Worm (Caenorhabditis elegans) whole organism, L1 larva: Measurements from ENCODE around the gene B0212.3.
A peak's percentile ranks its signal among the peaks of the same experiment; 100 is the strongest.

Experiments used
- C16A3.4 ChIP-seq: fragments of 150-350 bp; optimal IDR thresholded peaks from 2 replicates; lab custom pipeline; 2014; ENCODE audit warnings: missing biosample characterization, missing genetic modification characterization
- C34B4.2 ChIP-seq: sonication (generic microtip); optimal IDR thresholded peaks from 2 replicates; lab custom pipeline; 2017; ENCODE audit warnings: mild to moderate bottlenecking, missing genetic modification characterization, missing compliant biosample characterization
- F16B12.6 ChIP-seq: fragments of 150-350 bp; optimal IDR thresholded peaks from 2 replicates; lab custom pipeline; 2014; ENCODE audit warnings: missing biosample characterization, missing genetic modification characterization
- Y116A8C.19 ChIP-seq: sonication (generic microtip); optimal IDR thresholded peaks from 2 replicates; lab custom pipeline; 2016; ENCODE audit warnings: missing compliant biosample characterization, missing genetic modification characterization, borderline replicate concordance
- alr-1 ChIP-seq: fragments of 200-800 bp; sonication (Bioruptor generic); optimal IDR thresholded peaks from 2 replicates; lab custom pipeline; 2018; ENCODE audit warnings: borderline replicate concordance, mild to moderate bottlenecking, missing genetic modification characterization, missing compliant biosample characterization
- aly-2 ChIP-seq: fragments of 150-350 bp; optimal IDR thresholded peaks from 2 replicates; lab custom pipeline; 2014; ENCODE audit warnings: missing biosample characterization, missing genetic modification characterization
- ceh-8 ChIP-seq: fragments of 200-800 bp; sonication (Bioruptor generic); optimal IDR thresholded peaks from 2 replicates; lab custom pipeline; 2018; ENCODE audit warnings: mild to moderate bottlenecking, missing genetic modification characterization, moderate library complexity, missing compliant biosample characterization
- ceh-82 ChIP-seq, 3 experiments: fragments of 150-350 bp in 1 of 3; sonication (generic microtip) in 2 of 3; optimal IDR thresholded peaks; 2 replicates each; lab custom pipeline; 2014 to 2017; ENCODE audit warnings: missing biosample characterization in 3 of 3, missing genetic modification characterization in 3 of 3
- ceh-88 ChIP-seq: fragments of 200-800 bp; sonication (Bioruptor generic); IDR thresholded peaks from 2 replicates; pipeline ENCODE4 v1.3.6; 2022; ENCODE audit warnings: missing genetic modification characterization, missing compliant biosample characterization
- ceh-90 ChIP-seq: sonication (generic microtip); optimal IDR thresholded peaks from 2 replicates; lab custom pipeline; 2016; ENCODE audit warnings: missing genetic modification characterization, missing compliant biosample characterization
- ces-1 ChIP-seq: fragments of 150-350 bp; optimal IDR thresholded peaks from 2 replicates; lab custom pipeline; 2014; ENCODE audit warnings: missing biosample characterization, missing genetic modification reagents, missing genetic modification characterization
- dpl-1 ChIP-seq, 3 experiments: fragments of 150-350 bp in 2 of 3; sonication (generic microtip) in 1 of 3; optimal IDR thresholded peaks; 2 replicates each; lab custom pipeline; 2014 to 2017; ENCODE audit warnings: missing biosample characterization in 3 of 3, missing genetic modification characterization in 3 of 3, missing genetic modification reagents in 3 of 3
- efl-1 ChIP-seq, 4 experiments: fragments of 150-350 bp; optimal IDR thresholded peaks in 3 of 4; peaks in 1 of 4; 1 replicate in 1 of 4; 2 replicates in 3 of 4; lab custom pipeline; 2014; ENCODE audit warnings: missing biosample characterization in 2 of 4, missing genetic modification characterization in 2 of 4, missing genetic modification reagents in 2 of 4
- efl-3 ChIP-seq: fragments of 200-800 bp; sonication (Bioruptor generic); optimal IDR thresholded peaks from 2 replicates; lab custom pipeline; 2018; ENCODE audit warnings: mild to moderate bottlenecking, missing genetic modification characterization, missing compliant biosample characterization
- elt-2 ChIP-seq: sonication (generic microtip); optimal IDR thresholded peaks from 2 replicates; lab custom pipeline; 2016; ENCODE audit warnings: missing genetic modification characterization, mild to moderate bottlenecking, inconsistent platforms, missing compliant biosample characterization, missing genetic modification reagents
- elt-3 ChIP-seq, 6 experiments: fragments of 150-350 bp in 1 of 6; sonication (generic microtip); optimal IDR thresholded peaks; 2 replicates each; lab custom pipeline; 2017 to 2018; ENCODE audit warnings: missing biosample characterization in 6 of 6, missing genetic modification characterization in 6 of 6, inconsistent platforms in 1 of 6
- fkh-10 ChIP-seq: sonication (generic microtip); optimal IDR thresholded peaks from 2 replicates; lab custom pipeline; 2017; ENCODE audit warnings: missing biosample characterization, missing genetic modification reagents, missing genetic modification characterization
- fkh-4 ChIP-seq: sonication (generic microtip); optimal IDR thresholded peaks from 2 replicates; lab custom pipeline; 2016; ENCODE audit warnings: missing compliant biosample characterization, missing genetic modification characterization, borderline replicate concordance
- fkh-8 ChIP-seq: sonication (generic microtip); optimal IDR thresholded peaks from 2 replicates; lab custom pipeline; 2016; ENCODE audit warnings: mild to moderate bottlenecking, missing genetic modification characterization, missing compliant biosample characterization
- grh-1 ChIP-seq: fragments of 200-800 bp; sonication (Bioruptor generic); IDR thresholded peaks from 2 replicates; pipeline ENCODE4 v1.3.6; 2022; ENCODE audit warnings: missing genetic modification reagents, missing genetic modification characterization, missing compliant biosample characterization
- hlh-17 ChIP-seq: fragments of 200-800 bp; sonication (Bioruptor generic); optimal IDR thresholded peaks from 2 replicates; lab custom pipeline; 2018; ENCODE audit warnings: missing genetic modification characterization, mild to moderate bottlenecking, missing compliant biosample characterization, moderate library complexity, borderline replicate concordance
- hlh-4 ChIP-seq: sonication (generic microtip); optimal IDR thresholded peaks from 2 replicates; lab custom pipeline; 2016; ENCODE audit warnings: mild to moderate bottlenecking, missing genetic modification characterization, missing compliant biosample characterization
- irx-1 ChIP-seq: sonication (generic microtip); optimal IDR thresholded peaks from 2 replicates; lab custom pipeline; 2016; ENCODE audit warnings: missing genetic modification characterization, missing compliant biosample characterization
- isw-1 ChIP-seq: fragments of 200-800 bp; sonication (Bioruptor generic); IDR thresholded peaks from 2 replicates; pipeline ENCODE4 v1.3.6; 2022; ENCODE audit warnings: missing genetic modification characterization, missing compliant biosample characterization
- lin-13 ChIP-seq: fragments of 150-350 bp; optimal IDR thresholded peaks from 2 replicates; lab custom pipeline; 2014; ENCODE audit warnings: missing biosample characterization, missing genetic modification reagents, missing genetic modification characterization
- lin-15B ChIP-seq: fragments of 150-350 bp; sonication (generic microtip); optimal IDR thresholded peaks from 3 replicates; lab custom pipeline; 2014; ENCODE audit warnings: missing biosample characterization, missing genetic modification characterization
- lin-35 ChIP-seq, 2 experiments: fragments of 150-350 bp; optimal IDR thresholded peaks; 2 replicates each; lab custom pipeline; 2014; ENCODE audit warnings: missing biosample characterization in 2 of 2, missing genetic modification characterization in 2 of 2, missing genetic modification reagents in 2 of 2
- lin-39 ChIP-seq: fragments of 150-350 bp; optimal IDR thresholded peaks from 2 replicates; lab custom pipeline; 2014; ENCODE audit warnings: missing biosample characterization, missing genetic modification reagents, missing genetic modification characterization
- mab-9 ChIP-seq: fragments of 200-800 bp; sonication (Bioruptor generic); IDR thresholded peaks from 2 replicates; pipeline ENCODE4 v1.3.6; 2022; ENCODE audit warnings: missing genetic modification reagents, missing genetic modification characterization, missing compliant biosample characterization
- mdl-1 ChIP-seq, 2 experiments: fragments of 150-350 bp; optimal IDR thresholded peaks; 2 replicates each; lab custom pipeline; 2014 to 2017; ENCODE audit warnings: missing biosample characterization in 2 of 2, missing genetic modification characterization in 2 of 2, inconsistent platforms in 1 of 2
- mef-2 ChIP-seq: fragments of 150-350 bp; optimal IDR thresholded peaks from 2 replicates; lab custom pipeline; 2014; ENCODE audit warnings: missing biosample characterization, missing genetic modification characterization
- nhr-11 ChIP-seq: fragments of 150-350 bp; optimal IDR thresholded peaks from 2 replicates; lab custom pipeline; 2014; ENCODE audit warnings: missing biosample characterization, missing genetic modification characterization
- nhr-12 ChIP-seq: sonication (generic microtip); optimal IDR thresholded peaks from 2 replicates; lab custom pipeline; 2017; ENCODE audit warnings: missing biosample characterization, missing genetic modification characterization
- nhr-20 ChIP-seq: sonication (generic microtip); optimal IDR thresholded peaks from 2 replicates; lab custom pipeline; 2016; ENCODE audit warnings: mild to moderate bottlenecking, missing genetic modification characterization, missing compliant biosample characterization
- nhr-237 ChIP-seq: fragments of 150-350 bp; optimal IDR thresholded peaks from 2 replicates; lab custom pipeline; 2014; ENCODE audit warnings: missing biosample characterization, missing genetic modification characterization
- nhr-28 ChIP-seq: fragments of 150-350 bp; optimal IDR thresholded peaks from 2 replicates; lab custom pipeline; 2014; ENCODE audit warnings: missing biosample characterization, missing genetic modification characterization
- nhr-71 ChIP-seq: sonication (generic microtip); optimal IDR thresholded peaks from 2 replicates; lab custom pipeline; 2016; ENCODE audit warnings: mild to moderate bottlenecking, missing genetic modification characterization, moderate library complexity, missing compliant biosample characterization
- nhr-85 ChIP-seq: sonication (generic microtip); peaks from one replicate; lab custom pipeline; 2016; ENCODE audit warnings: missing genetic modification characterization, inconsistent platforms, missing compliant biosample characterization
- pag-3 ChIP-seq: sonication (generic microtip); optimal IDR thresholded peaks from 2 replicates; lab custom pipeline; 2017; ENCODE audit warnings: missing genetic modification characterization, mild to moderate bottlenecking, missing compliant biosample characterization, antibody characterized with exemption, borderline replicate concordance; ENCODE audit not compliant: insufficient read depth
- pax-3 ChIP-seq: fragments of 200-800 bp; sonication (Bioruptor generic); optimal IDR thresholded peaks from 2 replicates; lab custom pipeline; 2018; ENCODE audit warnings: mild to moderate bottlenecking, missing genetic modification characterization, moderate library complexity, missing compliant biosample characterization
- skn-1 ChIP-seq: fragments of 150-350 bp; optimal IDR thresholded peaks from 2 replicates; lab custom pipeline; 2014; ENCODE audit warnings: missing biosample characterization, missing genetic modification characterization
- snpc-4 ChIP-seq: fragments of 150-350 bp; optimal IDR thresholded peaks from 2 replicates; lab custom pipeline; 2014; ENCODE audit warnings: missing biosample characterization, missing genetic modification characterization
- snu-23 ChIP-seq: sonication (generic microtip); optimal IDR thresholded peaks from 2 replicates; lab custom pipeline; 2016; ENCODE audit warnings: missing genetic modification characterization, missing compliant biosample characterization
- sox-4 ChIP-seq: sonication (generic microtip); optimal IDR thresholded peaks from 2 replicates; lab custom pipeline; 2016; ENCODE audit warnings: missing genetic modification characterization, missing compliant biosample characterization
- swsn-7 ChIP-seq: sonication (generic microtip); optimal IDR thresholded peaks from 2 replicates; lab custom pipeline; 2016; ENCODE audit warnings: missing genetic modification characterization, missing compliant biosample characterization
- tbx-2 ChIP-seq: sonication (generic microtip); optimal IDR thresholded peaks from 2 replicates; lab custom pipeline; 2016; ENCODE audit warnings: missing genetic modification characterization, missing compliant biosample characterization
- tlp-1 ChIP-seq: fragments of 150-350 bp; optimal IDR thresholded peaks from 2 replicates; lab custom pipeline; 2014; ENCODE audit warnings: missing biosample characterization, missing genetic modification characterization
- unc-130 ChIP-seq: fragments of 150-350 bp; optimal IDR thresholded peaks from 2 replicates; lab custom pipeline; 2017; ENCODE audit warnings: missing biosample characterization, missing genetic modification characterization, inconsistent platforms
- unc-62 ChIP-seq: fragments of 150-350 bp; optimal IDR thresholded peaks from 2 replicates; lab custom pipeline; 2014; ENCODE audit warnings: missing biosample characterization, missing genetic modification reagents, missing genetic modification characterization
- zag-1 ChIP-seq: fragments of 150-350 bp; optimal IDR thresholded peaks from 2 replicates; lab custom pipeline; 2014; ENCODE audit warnings: missing biosample characterization, missing genetic modification characterization
- zip-4 ChIP-seq: fragments of 200-800 bp; sonication (Bioruptor generic); optimal IDR thresholded peaks from 2 replicates; lab custom pipeline; 2018; ENCODE audit warnings: mild to moderate bottlenecking, missing genetic modification characterization, moderate library complexity, missing compliant biosample characterization
- ztf-11 ChIP-seq, 2 experiments: sonication (generic microtip); optimal IDR thresholded peaks; 2 replicates each; lab custom pipeline; 2016 to 2017; ENCODE audit warnings: missing genetic modification characterization in 2 of 2, missing biosample characterization in 1 of 2, missing compliant biosample characterization in 1 of 2
- ztf-4 ChIP-seq: fragments of 150-350 bp; optimal IDR thresholded peaks from 2 replicates; lab custom pipeline; 2014; ENCODE audit warnings: missing biosample characterization, missing genetic modification characterization

The B0212.3 gene

ce11 chrIV:3519352-3519751, 20.6 kb upstream of the B0212.3 start (continued):
- no peak for TF ChIP-seq pag-3
- no peak for TF ChIP-seq skn-1 (tag; lab: Kevin White, UChicago)
- peak; percentile 16 to 28 for TF ChIP-seq lin-35 (GFP tag; optimal IDR thresholded peaks at IDR 0.05; lab: Kevin White, UChicago)
- no peak for TF ChIP-seq mab-9
- no peak for TF ChIP-seq nhr-28
- no peak for TF ChIP-seq alr-1 (tag; lab: Kevin White, UChicago)
- peak; percentile 88 for TF ChIP-seq snpc-4 (tag; lab: Kevin White, UChicago)
- no peak for TF ChIP-seq unc-130 (tag; lab: Kevin White, UChicago)
- TF ChIP-seq grh-1, result no peak
- no peak for TF ChIP-seq elt-3 (tag; optimal IDR thresholded peaks at IDR 0.05; lab: Kevin White, UChicago)
- TF ChIP-seq nhr-71, result peak; percentile 64
- no peak for TF ChIP-seq nhr-85 (tag; lab: Kevin White, UChicago)
- TF ChIP-seq ceh-8 (GFP tag; lab: Kevin White, UChicago), result peak; percentile 0
- no peak for TF ChIP-seq zag-1 (tag; lab: Kevin White, UChicago)
- TF ChIP-seq nhr-12 (tag; lab: Kevin White, UChicago), result no peak
- no peak for TF ChIP-seq unc-62 (GFP tag; lab: Kevin White, UChicago)
- TF ChIP-seq dpl-1 (GFP tag; optimal IDR thresholded peaks at IDR 0.05; lab: Kevin White, UChicago), result peak; percentile 3 to 33 (median 29)
- no peak for TF ChIP-seq ceh-90 (tag; lab: Kevin White, UChicago)
- no peak for TF ChIP-seq ces-1 (GFP tag; lab: Kevin White, UChicago)
- no peak for TF ChIP-seq nhr-237 (tag; lab: Kevin White, UChicago)
- peak in 1 of 2 experiments; percentile 41 for TF ChIP-seq mdl-1 (tag; optimal IDR thresholded peaks at IDR 0.05; lab: Kevin White, UChicago)
- no peak for TF ChIP-seq tlp-1 (tag; lab: Kevin White, UChicago)
- TF ChIP-seq sox-4 (tag; lab: Kevin White, UChicago), result no peak
- TF ChIP-seq efl-3, result no peak
- no peak for TF ChIP-seq irx-1 (tag; lab: Kevin White, UChicago)
- TF ChIP-seq F16B12.6, result peak; percentile 4
- peak; percentile 8 for TF ChIP-seq fkh-10 (GFP tag; lab: Kevin White, UChicago)
- no peak for TF ChIP-seq aly-2 (tag; lab: Kevin White, UChicago)
- TF ChIP-seq C16A3.4, result no peak
- TF ChIP-seq isw-1 (GFP tag; lab: Robert Waterston, UW), result peak; percentile 54
- peak; percentile 76 for TF ChIP-seq swsn-7 (tag; lab: Kevin White, UChicago)
- no peak for TF ChIP-seq nhr-20 (tag; lab: Kevin White, UChicago)
- TF ChIP-seq ceh-82 (tag; optimal IDR thresholded peaks at IDR 0.05; lab: Kevin White, UChicago), result peak; percentile 37 to 66 (median 53)
- no peak for TF ChIP-seq ztf-4 (tag; lab: Kevin White, UChicago)
- TF ChIP-seq lin-39 (tag; lab: Kevin White, UChicago), result no peak
- TF ChIP-seq elt-2, result no peak
- TF ChIP-seq tbx-2 (tag; lab: Kevin White, UChicago), result peak; percentile 63
- TF ChIP-seq pax-3 (tag; lab: Kevin White, UChicago), result no peak
- peak; percentile 8 for TF ChIP-seq fkh-8
- peak; percentile 60 for TF ChIP-seq snu-23 (GFP tag; lab: Kevin White, UChicago)
- TF ChIP-seq ztf-11 (tag; optimal IDR thresholded peaks at IDR 0.05; lab: Kevin White, UChicago), result peak in 1 of 2 experiments; percentile 35
- no peak for TF ChIP-seq ceh-88 (GFP tag; lab: Robert Waterston, UW)
- no peak for TF ChIP-seq hlh-4 (tag; lab: Kevin White, UChicago)
- no peak for TF ChIP-seq mef-2 (tag; lab: Kevin White, UChicago)
- TF ChIP-seq Y116A8C.19 (tag; lab: Kevin White, UChicago), result no peak
- TF ChIP-seq zip-4 (GFP tag; lab: Kevin White, UChicago), result no peak
- no peak for TF ChIP-seq nhr-11 (tag; lab: Kevin White, UChicago)
- no peak for TF ChIP-seq hlh-17 (GFP tag; lab: Kevin White, UChicago)
- no peak for TF ChIP-seq C34B4.2 (tag; lab: Kevin White, UChicago)
- no peak for TF ChIP-seq lin-15B (tag; lab: Kevin White, UChicago)
- TF ChIP-seq efl-1 (optimal IDR thresholded peaks at IDR 0.05; lab: Kevin White, UChicago), result peak; percentile 76 to 91
- TF ChIP-seq efl-1 (GFP tag; optimal IDR thresholded peaks at IDR 0.05 in 1 of 2; lab: Kevin White, UChicago), result peak; percentile 26 to 89
- TF ChIP-seq lin-13 (GFP tag; lab: Kevin White, UChicago), result peak; percentile 3
- TF ChIP-seq fkh-4 (tag; lab: Kevin White, UChicago), result no peak
